Worm (Caenorhabditis elegans): Measurements from ENCODE around the gene F57A10.4.
"Not testable (repeated sequence)": the region's sequence is repeated elsewhere in the genome, so short reads cannot be mapped to it uniquely, and the experiment has no call there.

F57A10.4 gene

DNA sequence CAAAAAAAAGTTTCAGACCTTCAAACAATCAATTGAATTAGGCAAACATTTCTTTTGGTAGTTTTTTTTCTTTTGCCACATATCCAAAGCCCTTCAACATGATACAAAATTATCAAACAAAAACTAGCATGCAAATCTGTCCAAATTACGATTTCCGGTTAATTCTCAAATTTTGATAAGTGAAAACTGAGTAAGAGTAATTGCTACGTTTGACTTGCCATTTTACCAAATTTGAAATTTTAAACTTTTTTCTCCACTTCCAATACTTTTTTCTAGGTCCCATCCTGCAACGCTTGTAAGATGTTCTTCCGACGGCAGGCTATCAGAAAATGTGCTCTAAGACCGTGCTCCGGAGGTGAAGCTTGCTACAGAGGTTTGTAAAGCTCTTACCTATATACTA lies 26.8 kb downstream of the F57A10.4 start, which contains the start of gene nhr-223:
TSS of gene nhr-223 (plus strand) at position 301 of the 400 bp plus-strand sequence.
- TF ChIP-seq klf-2 (GFP tag; conservative IDR thresholded peaks at IDR 0.05): no peak
- TF ChIP-seq tab-1 (GFP tag; IDR thresholded peaks at IDR 0.05): no peak
- TF ChIP-seq ref-1 (GFP tag; conservative IDR thresholded peaks at IDR 0.05): no peak
- no peak for TF ChIP-seq flt-1 (GFP tag; IDR thresholded peaks at IDR 0.05)
- no peak for TF ChIP-seq cog-1 (tag; optimal IDR thresholded peaks at IDR 0.05)
- TF ChIP-seq T22C8.4 (GFP tag; IDR thresholded peaks at IDR 0.05): no peak
- TF ChIP-seq ztf-29 (GFP tag; IDR thresholded peaks at IDR 0.05): no peak
- TF ChIP-seq ztf-23 (GFP tag; IDR thresholded peaks at IDR 0.05): no peak
- no peak for TF ChIP-seq med-1 (GFP tag; optimal IDR thresholded peaks at IDR 0.05; ENCODE audit: insufficient read depth)

DNA sequence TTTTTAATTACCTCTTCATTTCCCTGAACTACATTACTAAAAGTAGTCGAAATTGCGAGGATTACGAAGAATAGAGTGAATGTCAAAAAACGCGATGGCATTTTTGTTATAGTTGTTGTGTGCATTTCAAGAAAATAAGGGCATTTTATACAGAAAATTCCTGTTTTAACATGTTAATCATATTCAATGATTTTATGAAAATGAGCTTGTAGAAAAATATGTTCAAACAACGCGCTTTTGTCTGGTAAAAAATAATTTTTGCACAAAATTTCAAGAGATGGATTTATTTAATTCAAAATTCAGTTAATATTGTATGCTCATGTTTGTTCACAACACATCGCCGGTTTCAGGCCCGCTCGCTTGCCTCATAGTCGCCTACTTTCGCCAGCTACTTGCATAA lies 28.9 kb downstream of the F57A10.4 start, which contains the start of gene T26E4.10:
TSS of gene T26E4.10 (minus strand) at position 101 of the 400 bp plus-strand sequence.
- TF ChIP-seq ref-1 (GFP tag; conservative IDR thresholded peaks at IDR 0.05) (no peak), T22C8.4 (GFP tag; IDR thresholded peaks at IDR 0.05) (no peak), flt-1 (GFP tag; IDR thresholded peaks at IDR 0.05) (no peak), klf-2 (GFP tag; conservative IDR thresholded peaks at IDR 0.05) (no peak), med-1 (GFP tag; optimal IDR thresholded peaks at IDR 0.05; ENCODE audit: insufficient read depth) (no peak), cog-1 (tag; optimal IDR thresholded peaks at IDR 0.05) (no peak), tab-1 (GFP tag; IDR thresholded peaks at IDR 0.05) (no peak), ztf-29 (GFP tag; IDR thresholded peaks at IDR 0.05) (no peak), ztf-23 (GFP tag; IDR thresholded peaks at IDR 0.05) (no peak)

DNA sequence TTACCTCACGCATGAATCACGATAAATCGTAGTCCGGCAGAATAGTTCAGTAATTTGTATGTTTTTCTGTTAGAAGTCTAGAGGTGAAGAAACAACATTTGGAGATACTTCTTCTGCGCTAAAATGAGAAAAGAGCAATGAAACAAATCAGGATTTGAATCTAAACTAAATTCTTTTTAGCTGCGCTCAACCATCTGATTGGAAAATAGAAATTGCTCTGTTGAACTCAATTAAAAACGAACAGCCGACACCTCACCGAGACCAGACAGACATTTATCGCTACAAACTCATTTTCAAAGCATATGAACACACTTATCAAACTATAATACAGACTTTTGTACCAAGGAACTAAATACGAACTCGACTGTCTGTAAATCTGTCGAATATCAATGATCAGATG lies 33.4 kb downstream of the F57A10.4 start, which contains the start of gene T26E4.9:
TSS of gene T26E4.9 (minus strand) at position 101 of the 400 bp plus-strand sequence.
- not testable (repeated sequence) for TF ChIP-seq med-1 (GFP tag; optimal IDR thresholded peaks at IDR 0.05; ENCODE audit: insufficient read depth); flt-1 (GFP tag; IDR thresholded peaks at IDR 0.05); T22C8.4 (GFP tag; IDR thresholded peaks at IDR 0.05)

DNA sequence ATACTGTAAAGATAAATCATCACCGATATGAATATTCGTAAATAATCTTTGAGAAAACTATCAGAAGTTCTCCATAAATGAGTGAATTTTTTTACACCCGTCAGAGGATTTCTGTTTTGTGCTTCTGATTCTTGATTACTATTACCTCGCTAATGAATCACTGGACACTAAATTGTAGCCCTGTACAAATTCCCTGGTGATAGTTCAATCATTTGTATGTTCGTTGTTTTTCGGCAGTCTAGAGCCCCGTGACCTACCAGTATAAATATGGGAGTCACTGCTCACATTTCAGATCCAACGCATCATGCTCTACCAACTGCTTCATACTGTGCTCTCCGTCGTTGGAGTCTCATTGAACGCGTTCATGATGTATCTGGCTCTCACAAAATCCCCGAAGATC lies 33.8 kb downstream of the F57A10.4 start, which contains the start of gene srd-27:
TSS of gene srd-27 (plus strand) at position 301 of the 400 bp plus-strand sequence.
- not testable (repeated sequence) for TF ChIP-seq ref-1 (GFP tag; conservative IDR thresholded peaks at IDR 0.05); tab-1 (GFP tag; IDR thresholded peaks at IDR 0.05); ztf-23 (GFP tag; IDR thresholded peaks at IDR 0.05)

DNA sequence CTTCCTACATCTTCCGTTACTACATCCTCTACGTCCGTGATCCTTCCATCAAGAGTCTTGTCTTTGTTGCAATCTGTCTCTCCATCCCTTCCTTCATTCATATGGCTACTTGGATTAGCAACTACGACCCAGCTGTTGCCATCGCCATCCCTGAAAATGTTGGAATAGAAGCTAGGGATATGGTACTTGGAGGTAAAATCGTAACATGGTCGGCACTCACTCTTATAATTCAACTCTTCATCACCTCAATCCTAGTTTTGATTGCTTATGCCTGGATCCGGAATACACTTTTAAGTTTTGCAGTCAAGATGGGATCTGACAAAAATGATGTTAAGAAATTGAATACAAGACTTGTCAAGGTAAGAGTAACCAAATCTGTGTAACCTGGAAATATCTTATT lies 34.5 kb downstream of the F57A10.4 start, which contains the start of gene T26E4.18:
TSS of gene T26E4.18 (minus strand) at position 101 of the 400 bp plus-strand sequence.
- TF ChIP-seq klf-2 (GFP tag; conservative IDR thresholded peaks at IDR 0.05); flt-1 (GFP tag; IDR thresholded peaks at IDR 0.05); T22C8.4 (GFP tag; IDR thresholded peaks at IDR 0.05): not testable (repeated sequence)

DNA sequence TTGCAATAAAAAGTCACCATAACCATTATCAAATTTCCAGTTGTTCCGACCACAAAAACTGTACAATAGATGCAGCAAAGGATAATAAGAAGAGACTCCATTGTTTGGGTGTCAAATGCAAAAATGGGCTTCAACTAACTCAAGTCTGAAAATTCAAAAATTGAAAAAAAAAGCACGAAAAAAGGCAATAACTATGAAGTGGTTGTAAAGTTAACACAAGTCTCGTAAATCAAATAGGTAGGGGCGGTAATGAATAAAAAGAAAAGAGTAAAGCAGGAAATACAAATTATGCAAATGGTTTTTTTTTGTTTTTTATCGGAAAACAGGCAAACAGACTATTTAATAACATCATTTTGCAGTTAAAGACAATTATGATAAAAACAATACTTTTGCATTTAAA lies 38.2 kb downstream of the F57A10.4 start, which contains the start of gene srsx-38:
TSS of gene srsx-38 (minus strand) at position 101 of the 400 bp plus-strand sequence.
- TF ChIP-seq cog-1 (tag; optimal IDR thresholded peaks at IDR 0.05); flt-1 (GFP tag; IDR thresholded peaks at IDR 0.05); tab-1 (GFP tag; IDR thresholded peaks at IDR 0.05): not testable (repeated sequence)

DNA sequence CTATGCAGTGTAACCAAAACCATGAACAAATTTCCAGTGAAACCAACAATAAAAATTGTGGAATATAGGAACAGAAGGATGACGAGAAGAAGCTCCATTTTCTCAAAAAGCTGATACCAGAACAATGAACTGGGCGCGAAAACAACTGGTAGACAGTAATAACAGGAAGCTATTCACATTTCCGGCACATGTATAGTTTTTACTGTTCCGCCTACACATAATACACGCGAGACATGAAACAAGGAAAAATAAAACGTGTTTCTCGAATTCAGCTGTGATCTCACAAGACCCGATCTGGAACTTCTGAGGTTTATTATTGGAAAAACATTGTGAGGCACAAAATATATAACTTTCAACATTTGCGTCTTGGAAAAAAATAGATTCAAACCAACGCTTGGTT lies 40.3 kb downstream of the F57A10.4 start, which contains the start of gene srsx-36:
TSS of gene srsx-36 (minus strand) at position 101 of the 400 bp plus-strand sequence.
- no peak for TF ChIP-seq cog-1 (tag; optimal IDR thresholded peaks at IDR 0.05)
- no peak for TF ChIP-seq ztf-29 (GFP tag; IDR thresholded peaks at IDR 0.05)
- no peak for TF ChIP-seq med-1 (GFP tag; optimal IDR thresholded peaks at IDR 0.05; ENCODE audit: insufficient read depth)
- TF ChIP-seq tab-1 (GFP tag; IDR thresholded peaks at IDR 0.05): no peak
- no peak for TF ChIP-seq ref-1 (GFP tag; conservative IDR thresholded peaks at IDR 0.05)
- no peak for TF ChIP-seq ztf-23 (GFP tag; IDR thresholded peaks at IDR 0.05)
- no peak for TF ChIP-seq klf-2 (GFP tag; conservative IDR thresholded peaks at IDR 0.05)
- TF ChIP-seq flt-1 (GFP tag; IDR thresholded peaks at IDR 0.05): no peak
- TF ChIP-seq T22C8.4 (GFP tag; IDR thresholded peaks at IDR 0.05): no peak

DNA sequence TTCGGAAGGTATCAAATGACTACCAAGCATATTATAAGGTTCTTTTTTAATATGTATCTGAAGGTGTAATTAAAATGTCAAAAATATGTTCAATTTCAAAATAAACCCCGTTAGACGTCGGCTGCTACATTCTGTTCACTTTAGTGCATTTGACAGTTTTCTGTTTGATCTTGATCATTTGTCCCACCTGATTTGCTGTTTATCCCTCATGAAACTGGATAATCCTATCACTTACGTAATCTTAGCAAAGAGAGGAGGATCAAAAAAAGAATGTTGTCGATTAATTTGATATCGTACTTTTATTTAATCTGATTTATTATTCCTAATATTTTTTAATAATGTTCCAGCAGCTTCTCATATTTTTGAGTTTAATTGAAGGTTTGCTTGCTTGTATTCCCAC lies 41.2 kb downstream of the F57A10.4 start, which contains the start of gene F54B8.1:
TSS of gene F54B8.1 (plus strand) at position 301 of the 400 bp plus-strand sequence.
- TF ChIP-seq tab-1 (GFP tag; IDR thresholded peaks at IDR 0.05) (no peak), med-1 (GFP tag; optimal IDR thresholded peaks at IDR 0.05; ENCODE audit: insufficient read depth) (no peak)

DNA sequence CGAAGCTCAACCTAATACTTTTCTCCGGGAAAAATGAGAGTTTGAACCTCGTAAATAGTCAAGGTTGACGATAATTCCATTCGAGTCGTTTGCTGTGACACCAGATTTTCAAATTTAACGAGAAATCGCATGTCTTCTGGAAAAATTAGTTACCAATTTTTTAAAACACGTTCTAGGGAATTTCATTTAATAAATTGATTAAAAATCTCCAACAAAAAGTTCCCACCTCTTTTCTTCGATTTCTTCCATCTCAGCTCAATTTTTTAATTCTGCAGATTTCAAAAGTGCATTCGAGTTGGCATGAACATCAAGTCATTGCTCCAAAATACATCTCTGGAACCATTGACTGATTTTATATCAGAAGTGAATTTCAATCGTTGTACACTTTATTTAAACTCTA lies 42.7 kb downstream of the F57A10.4 start, which contains the start of gene nhr-282:
TSS of gene nhr-282 (plus strand) at position 301 of the 400 bp plus-strand sequence.
- not testable (repeated sequence) for TF ChIP-seq cog-1 (tag; optimal IDR thresholded peaks at IDR 0.05); ref-1 (GFP tag; conservative IDR thresholded peaks at IDR 0.05); ztf-29 (GFP tag; IDR thresholded peaks at IDR 0.05)

DNA sequence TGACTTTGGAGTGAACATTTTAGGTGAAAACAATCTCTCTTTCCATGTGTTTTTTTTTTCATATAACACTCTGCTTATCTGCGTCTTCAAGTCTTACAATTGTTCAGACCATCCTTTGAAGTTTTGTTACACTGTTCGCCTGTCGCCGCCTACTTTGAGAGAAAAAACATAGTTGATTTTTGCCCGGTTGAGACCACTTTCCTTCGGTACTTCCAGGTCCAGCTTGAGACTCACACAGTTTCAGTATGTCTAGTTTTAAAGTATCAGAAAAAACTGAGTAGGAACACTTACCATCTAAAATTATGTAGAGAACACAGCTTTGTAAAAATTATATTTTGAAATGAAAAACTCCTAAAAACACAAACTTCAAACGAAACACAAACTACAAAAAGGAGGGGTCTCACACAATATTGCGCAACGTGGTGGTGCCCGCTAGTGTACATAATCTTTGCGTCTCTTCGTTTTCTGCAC lies 46.8 kb downstream of the F57A10.4 start, which contains the start of the genes fbxa-69 and F54B8.4:
TSS of gene fbxa-69 (minus strand) at position 10 of the 471 bp plus-strand sequence.
TSS of gene F54B8.4 (plus strand) at position 421 of the 471 bp plus-strand sequence.
- no peak for TF ChIP-seq klf-2 (GFP tag; conservative IDR thresholded peaks at IDR 0.05)
- no peak for TF ChIP-seq cog-1 (tag; optimal IDR thresholded peaks at IDR 0.05)
- TF ChIP-seq ref-1 (GFP tag; conservative IDR thresholded peaks at IDR 0.05): no peak
- TF ChIP-seq ztf-23 (GFP tag; IDR thresholded peaks at IDR 0.05): no peak
- no peak for TF ChIP-seq tab-1 (GFP tag; IDR thresholded peaks at IDR 0.05)
- no peak for TF ChIP-seq ztf-29 (GFP tag; IDR thresholded peaks at IDR 0.05)

DNA sequence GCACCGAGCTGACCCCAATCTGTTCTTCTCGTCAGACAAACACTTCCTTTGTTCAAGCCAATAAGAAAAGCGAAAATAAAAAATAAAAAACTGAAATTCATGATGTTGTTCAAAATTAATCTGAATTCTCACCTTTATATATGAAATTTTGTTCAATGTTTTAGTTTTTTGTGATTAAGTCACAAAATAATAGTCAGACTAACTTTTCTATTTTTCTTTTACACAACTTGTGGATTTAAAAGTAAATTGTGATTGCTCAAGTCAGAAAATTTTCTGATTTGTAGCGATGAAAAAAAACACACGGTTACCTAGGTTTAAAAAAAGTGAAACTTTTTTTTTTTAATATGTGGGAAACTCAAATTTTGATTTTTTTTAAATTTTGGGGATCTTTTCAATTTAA lies 48.5 kb downstream of the F57A10.4 start, which contains the start of gene abf-3:
TSS of gene abf-3 (minus strand) at position 101 of the 400 bp plus-strand sequence.
- TF ChIP-seq klf-2 (GFP tag; conservative IDR thresholded peaks at IDR 0.05) (no peak), ztf-29 (GFP tag; IDR thresholded peaks at IDR 0.05) (no peak), ref-1 (GFP tag; conservative IDR thresholded peaks at IDR 0.05) (no peak), flt-1 (GFP tag; IDR thresholded peaks at IDR 0.05) (no peak), med-1 (GFP tag; optimal IDR thresholded peaks at IDR 0.05; ENCODE audit: insufficient read depth) (no peak), tab-1 (GFP tag; IDR thresholded peaks at IDR 0.05) (no peak), T22C8.4 (GFP tag; IDR thresholded peaks at IDR 0.05) (no peak), ztf-23 (GFP tag; IDR thresholded peaks at IDR 0.05) (no peak), cog-1 (tag; optimal IDR thresholded peaks at IDR 0.05) (no peak)

Data from whole organism, midembryonic.